Worm (Caenorhabditis elegans) whole organism, young adult: ENCODE measurements around the gene F18E9.1.

Source experiments
- ama-1 ChIP-seq, 3 experiments: fragments of 150-350 bp in 1 of 3; sonication (generic microtip) in 2 of 3; optimal IDR thresholded peaks; 2 replicates each; lab custom pipeline; 2014 to 2018; ENCODE audit warnings: missing biosample characterization in 2 of 3, missing genetic modification characterization in 2 of 3, missing genetic modification reagents in 2 of 3
- snpc-1.1 ChIP-seq: sonication (generic microtip); optimal IDR thresholded peaks from 2 replicates; lab custom pipeline; 2017; ENCODE audit warnings: missing genetic modification characterization, mild to moderate bottlenecking, missing compliant biosample characterization, antibody characterized with exemption, moderate library complexity, missing genotype, missing genetic modification reagents; ENCODE audit not compliant: insufficient read depth

ce11 chrX:8554029-8554428, 47.3 kb upstream of the F18E9.1 start:
- TF ChIP-seq ama-1 (optimal IDR thresholded peaks at IDR 0.05; lab: Kevin White, UChicago) (no peak), ama-1 (GFP tag; optimal IDR thresholded peaks at IDR 0.05; lab: Kevin White, UChicago) (no peak), snpc-1.1 (no peak)
